Worm (Caenorhabditis elegans): ENCODE results near the gene F18E9.1.
A peak's percentile ranks its signal among the peaks of the same experiment; 100 is the strongest.

F18E9.1 gene

DNA sequence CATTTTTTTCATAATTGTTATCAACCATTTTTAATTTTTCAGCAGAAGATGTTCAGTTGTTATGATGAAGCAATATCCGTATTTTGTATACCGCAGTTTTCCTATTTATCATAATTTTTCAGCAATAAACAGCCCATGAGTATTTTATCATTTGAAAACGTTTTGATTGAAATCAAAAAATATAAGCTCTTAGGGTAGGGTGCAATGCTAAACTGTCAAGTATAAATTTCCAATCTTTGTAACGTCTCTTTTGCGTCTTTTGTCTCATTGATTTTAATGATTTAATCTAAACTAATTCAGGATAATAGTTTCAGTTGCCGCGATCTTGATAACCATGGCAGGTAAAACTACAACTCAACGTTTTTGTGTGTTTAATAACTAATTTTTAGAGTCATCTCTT is at the start of gene F18E9.1:
Gene F18E9.1 (plus strand): TSS at position 301 of the 400 bp plus-strand sequence.
- TF ChIP-seq lin-32 (GFP tag; optimal IDR thresholded peaks at IDR 0.05) (no peak), pha-4 (tag; optimal IDR thresholded peaks at IDR 0.05) (no peak), mep-1 (tag; optimal IDR thresholded peaks at IDR 0.05) (no peak), tbx-8 (GFP tag; optimal IDR thresholded peaks at IDR 0.05) (no peak), bed-3 (GFP tag; optimal IDR thresholded peaks at IDR 0.05) (no peak), unc-120 (tag; optimal IDR thresholded peaks at IDR 0.05; ENCODE audit: poor library complexity, severe bottlenecking) (no peak), nhr-2 (tag; optimal IDR thresholded peaks at IDR 0.05) (no peak), drap-1 (GFP tag; optimal IDR thresholded peaks at IDR 0.05) (no peak), ceh-83 (GFP tag; optimal IDR thresholded peaks at IDR 0.05) (no peak), sem-2 (GFP tag; optimal IDR thresholded peaks at IDR 0.05) (no peak), blmp-1 (tag; optimal IDR thresholded peaks at IDR 0.05) (no peak)

DNA sequence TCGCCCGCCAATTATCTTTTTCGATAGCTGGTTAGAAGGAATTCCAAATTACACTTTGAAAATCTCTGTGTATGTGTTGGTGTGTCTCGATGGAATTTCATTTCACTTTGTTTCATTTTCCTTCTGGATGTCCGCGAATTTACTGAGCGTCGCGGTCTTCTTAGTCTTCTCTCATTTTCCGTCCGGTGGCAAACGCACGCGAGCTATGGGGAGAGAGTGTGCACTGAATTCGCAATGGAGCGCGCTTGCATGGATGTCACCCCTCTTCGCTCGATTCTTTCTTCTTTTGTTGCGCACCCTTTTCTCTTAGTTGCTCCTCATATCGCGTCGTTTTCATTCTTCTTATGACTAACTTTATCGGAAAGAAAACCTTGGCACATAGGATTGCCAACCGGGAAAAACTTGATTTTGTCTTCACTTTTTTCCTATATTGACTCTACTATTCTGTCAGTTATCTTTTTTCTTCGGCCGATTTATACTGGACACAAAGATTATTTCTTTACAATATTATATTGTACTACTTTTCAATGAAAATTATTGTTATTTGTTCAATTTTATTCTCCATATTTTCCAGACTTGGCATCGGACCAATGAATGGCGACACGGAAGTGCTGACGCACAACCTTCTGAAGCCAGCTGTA is 49.5 kb upstream of the F18E9.1 start, which contains the start of gene dhhc-14:
Gene dhhc-14 (plus strand): TSS at position 591 of the 641 bp plus-strand sequence.
- TF ChIP-seq lin-32 (GFP tag; optimal IDR thresholded peaks at IDR 0.05) = no peak
- TF ChIP-seq zip-8 (tag; optimal IDR thresholded peaks at IDR 0.05) = no peak
- TF ChIP-seq sem-2 (GFP tag; optimal IDR thresholded peaks at IDR 0.05) = no peak
- TF ChIP-seq sptf-1 (tag; optimal IDR thresholded peaks at IDR 0.05) = peak; percentile 56
- peak; percentile 50 for TF ChIP-seq lsy-2 (tag; optimal IDR thresholded peaks at IDR 0.05)
- TF ChIP-seq lin-13 (tag; optimal IDR thresholded peaks at IDR 0.05) = peak; percentile 75
- no peak for TF ChIP-seq bed-3 (GFP tag; optimal IDR thresholded peaks at IDR 0.05)
- peak; percentile 26 for TF ChIP-seq unc-120 (tag; optimal IDR thresholded peaks at IDR 0.05; ENCODE audit: poor library complexity, severe bottlenecking)
- no peak for TF ChIP-seq elt-3 (tag; optimal IDR thresholded peaks at IDR 0.05)
- TF ChIP-seq ceh-39 (tag; optimal IDR thresholded peaks at IDR 0.05) = peak; percentile 32
- peak; percentile 46 for TF ChIP-seq pha-4 (tag; optimal IDR thresholded peaks at IDR 0.05)
- TF ChIP-seq nhr-2 (tag; optimal IDR thresholded peaks at IDR 0.05) = no peak
- TF ChIP-seq ceh-83 (GFP tag; optimal IDR thresholded peaks at IDR 0.05) = no peak
- no peak for TF ChIP-seq M03D4.4 (tag; optimal IDR thresholded peaks at IDR 0.05)
- peak; percentile 31 for TF ChIP-seq drap-1 (GFP tag; optimal IDR thresholded peaks at IDR 0.05)
- TF ChIP-seq nhr-28 (tag; optimal IDR thresholded peaks at IDR 0.05) = no peak
- TF ChIP-seq ces-1 (GFP tag; optimal IDR thresholded peaks at IDR 0.05) = peak; percentile 73
- no peak for TF ChIP-seq unc-39 (tag; optimal IDR thresholded peaks at IDR 0.05)
- TF ChIP-seq nhr-76 (tag; optimal IDR thresholded peaks at IDR 0.05) = no peak
- TF ChIP-seq mab-5 (tag; optimal IDR thresholded peaks at IDR 0.05) = no peak
- TF ChIP-seq nhr-12 (tag; optimal IDR thresholded peaks at IDR 0.05) = no peak
- TF ChIP-seq unc-62 (GFP tag; optimal IDR thresholded peaks at IDR 0.05) = peak; percentile 28
- peak; percentile 27 for TF ChIP-seq cnd-1 (tag; optimal IDR thresholded peaks at IDR 0.05)
- TF ChIP-seq mls-2 (tag; optimal IDR thresholded peaks at IDR 0.05) = peak; percentile 26
- TF ChIP-seq ztf-11 (tag; optimal IDR thresholded peaks at IDR 0.05) = peak; percentile 9
- no peak for TF ChIP-seq ceh-43 (GFP tag; optimal IDR thresholded peaks at IDR 0.05)
- TF ChIP-seq hlh-1 (tag; optimal IDR thresholded peaks at IDR 0.05) = peak; percentile 51
- TF ChIP-seq nhr-237 (tag; optimal IDR thresholded peaks at IDR 0.05) = no peak
- TF ChIP-seq mep-1 (tag; optimal IDR thresholded peaks at IDR 0.05) = peak; percentile 79
- TF ChIP-seq ham-2 (GFP tag; optimal IDR thresholded peaks at IDR 0.05) = no peak
- no peak for TF ChIP-seq flh-1 (GFP tag; optimal IDR thresholded peaks at IDR 0.05)
- no peak for TF ChIP-seq blmp-1 (tag; optimal IDR thresholded peaks at IDR 0.05)
- TF ChIP-seq tbx-8 (GFP tag; optimal IDR thresholded peaks at IDR 0.05) = no peak
- no peak for TF ChIP-seq snpc-4 (tag; optimal IDR thresholded peaks at IDR 0.05)
- no peak for TF ChIP-seq elt-1 (tag; optimal IDR thresholded peaks at IDR 0.05; ENCODE audit: borderline replicate concordance, insufficient read depth)

DNA sequence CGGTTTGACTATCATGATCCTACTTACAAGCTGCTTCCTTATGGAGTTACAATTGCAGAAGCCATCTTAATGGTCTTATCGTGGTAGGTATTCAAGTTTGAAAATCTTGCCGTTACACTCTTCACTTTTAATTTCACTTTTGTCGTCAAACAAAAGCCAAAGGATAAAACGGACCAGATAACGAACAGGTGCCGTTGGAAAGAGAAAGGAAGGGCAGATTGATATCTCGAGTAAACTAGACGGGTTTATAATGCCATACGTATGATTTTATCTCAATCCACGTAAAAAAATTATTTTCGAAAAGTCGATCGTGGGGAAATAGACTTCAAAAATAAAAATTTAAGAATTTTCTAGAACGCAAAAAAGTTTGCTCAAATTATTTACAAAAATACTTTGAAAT is 47.3 kb upstream of the F18E9.1 start:
- no peak for TF ChIP-seq hlh-1 (tag; optimal IDR thresholded peaks at IDR 0.05)
- no peak for TF ChIP-seq ham-2 (GFP tag; optimal IDR thresholded peaks at IDR 0.05)
- TF ChIP-seq elt-1 (tag; optimal IDR thresholded peaks at IDR 0.05; ENCODE audit: borderline replicate concordance, insufficient read depth) = peak; percentile 65
- TF ChIP-seq tbx-8 (GFP tag; optimal IDR thresholded peaks at IDR 0.05) = no peak
- TF ChIP-seq nhr-12 (tag; optimal IDR thresholded peaks at IDR 0.05) = no peak
- TF ChIP-seq lin-32 (GFP tag; optimal IDR thresholded peaks at IDR 0.05) = no peak
- no peak for TF ChIP-seq cnd-1 (tag; optimal IDR thresholded peaks at IDR 0.05)
- TF ChIP-seq ceh-39 (tag; optimal IDR thresholded peaks at IDR 0.05) = no peak
- TF ChIP-seq mep-1 (tag; optimal IDR thresholded peaks at IDR 0.05) = no peak
- no peak for TF ChIP-seq ceh-83 (GFP tag; optimal IDR thresholded peaks at IDR 0.05)
- no peak for TF ChIP-seq pha-4 (tag; optimal IDR thresholded peaks at IDR 0.05)
- peak; percentile 73 for TF ChIP-seq blmp-1 (tag; optimal IDR thresholded peaks at IDR 0.05)
- TF ChIP-seq nhr-2 (tag; optimal IDR thresholded peaks at IDR 0.05) = no peak
- TF ChIP-seq nhr-76 (tag; optimal IDR thresholded peaks at IDR 0.05) = no peak
- TF ChIP-seq mls-2 (tag; optimal IDR thresholded peaks at IDR 0.05) = no peak
- TF ChIP-seq drap-1 (GFP tag; optimal IDR thresholded peaks at IDR 0.05) = no peak
